Worm (Caenorhabditis elegans) whole organism, midembryonic: ENCODE results near the gene C32D5.4.

Experiments used
- T22C8.4 ChIP-seq: fragments of 200-800 bp; sonication (Bioruptor generic); IDR thresholded peaks from 2 replicates; pipeline ENCODE4 v1.3.6; 2022; ENCODE audit warnings: missing genetic modification characterization, missing compliant biosample characterization
- cog-1 ChIP-seq: sonication (generic microtip); optimal IDR thresholded peaks from 2 replicates; lab custom pipeline; 2016; ENCODE audit warnings: missing genetic modification characterization, missing compliant biosample characterization
- flt-1 ChIP-seq: fragments of 200-800 bp; sonication (Bioruptor generic); IDR thresholded peaks from 2 replicates; pipeline ENCODE4 v1.3.6; 2022; ENCODE audit warnings: missing genetic modification characterization, missing compliant biosample characterization
- klf-2 ChIP-seq: fragments of 200-800 bp; sonication (Bioruptor generic); conservative IDR thresholded peaks from 2 replicates; pipeline ENCODE4 v1.3.6; 2022; ENCODE audit warnings: missing genetic modification reagents, missing genetic modification characterization, missing compliant biosample characterization
- med-1 ChIP-seq: sonication (generic microtip); optimal IDR thresholded peaks from 2 replicates; lab custom pipeline; 2017; ENCODE audit warnings: missing genetic modification characterization, mild to moderate bottlenecking, missing compliant biosample characterization, antibody characterized with exemption, missing genetic modification reagents; ENCODE audit not compliant: insufficient read depth
- ref-1 ChIP-seq: fragments of 200-800 bp; sonication (Bioruptor generic); conservative IDR thresholded peaks from 2 replicates; pipeline ENCODE4 v1.3.6; 2022; ENCODE audit warnings: missing genetic modification reagents, missing genetic modification characterization, missing compliant biosample characterization
- tab-1 ChIP-seq: fragments of 200-800 bp; sonication (Bioruptor generic); IDR thresholded peaks from 2 replicates; pipeline ENCODE4 v1.3.6; 2022; ENCODE audit warnings: missing genetic modification characterization, missing compliant biosample characterization
- ztf-23 ChIP-seq: fragments of 200-800 bp; sonication (Bioruptor generic); IDR thresholded peaks from 2 replicates; pipeline ENCODE4 v1.3.6; 2022; ENCODE audit warnings: missing genetic modification reagents, missing genetic modification characterization, missing compliant biosample characterization
- ztf-29 ChIP-seq: fragments of 200-800 bp; sonication (Bioruptor generic); IDR thresholded peaks from 2 replicates; pipeline ENCODE4 v1.3.6; 2022; ENCODE audit warnings: missing genetic modification reagents, missing genetic modification characterization, missing compliant biosample characterization

ce11 chrII:6281002-6281401, 41.9 kb downstream of the C32D5.4 start, which contains the start of gene scly-1:
- TF ChIP-seq ztf-29 (GFP tag; lab: Robert Waterston, UW) (no peak), flt-1 (GFP tag; lab: Robert Waterston, UW) (no peak), med-1 (GFP tag; lab: Kevin White, UChicago) (no peak), ztf-23 (GFP tag; lab: Robert Waterston, UW) (no peak), T22C8.4 (no peak), tab-1 (GFP tag; lab: Robert Waterston, UW) (no peak), cog-1 (no peak), ref-1 (GFP tag; lab: Robert Waterston, UW) (no peak), klf-2 (no peak)
